Fruit fly (Drosophila melanogaster): ENCODE results near the gene CG11927.
A peak's percentile ranks its signal among the peaks of the same experiment; 100 is the strongest.

The CG11927 gene

DNA sequence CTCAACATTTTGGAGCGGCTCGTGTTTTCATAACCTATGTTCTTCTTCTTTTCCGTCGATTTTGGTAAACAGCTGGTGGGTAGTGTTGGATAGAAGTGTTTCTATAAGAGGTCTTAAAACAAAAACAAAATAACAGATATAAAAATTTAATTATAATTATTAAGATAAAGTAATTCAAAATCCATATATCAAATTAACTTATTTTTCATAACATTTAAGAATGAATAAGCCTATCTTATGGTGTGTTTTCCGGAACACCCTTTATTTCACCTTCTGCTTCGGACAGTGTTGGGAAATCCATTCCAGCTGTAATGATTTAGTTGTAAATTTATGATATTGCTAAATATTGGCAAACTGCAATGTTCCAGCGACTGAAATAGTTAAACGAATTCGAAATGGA, 2.8 kb downstream of the CG11927 start, which contains the start of the genes mRpS2 and Mon1 (continued):
- TF ChIP-seq NC2α (GFP tag; optimal IDR thresholded peaks at IDR 0.05) (peak; percentile 6), dimm (GFP tag; IDR thresholded peaks at IDR 0.05) (peak; percentile 89), gro (GFP tag; optimal IDR thresholded peaks at IDR 0.05) (peak; percentile 86), CG15269 (tag; optimal IDR thresholded peaks at IDR 0.05) (peak; percentile 96), CG12236 (GFP tag; optimal IDR thresholded peaks at IDR 0.05) (no peak), CG7745 (tag; optimal IDR thresholded peaks at IDR 0.05) (no peak), CG14014 (GFP tag; IDR thresholded peaks at IDR 0.05) (peak; percentile 97), zfh1 (GFP tag; IDR thresholded peaks at IDR 0.05) (peak; percentile 95), CG8944 (GFP tag; optimal IDR thresholded peaks at IDR 0.05) (peak; percentile 69), CG12299 (tag; optimal IDR thresholded peaks at IDR 0.05) (peak; percentile 91), CG3065 (GFP tag; optimal IDR thresholded peaks at IDR 0.05) (peak; percentile 81), lmd (GFP tag; IDR thresholded peaks at IDR 0.05) (peak; percentile 94), ewg (GFP tag; optimal IDR thresholded peaks at IDR 0.05) (peak; percentile 88), Six4 (GFP tag; optimal IDR thresholded peaks at IDR 0.05) (peak; percentile 92), CG6854 (GFP tag; optimal IDR thresholded peaks at IDR 0.05) (peak; percentile 76), unpg (GFP tag; optimal IDR thresholded peaks at IDR 0.05) (peak; percentile 95), org-1 (GFP tag; optimal IDR thresholded peaks at IDR 0.05) (peak; percentile 84), CG7928 (GFP tag; optimal IDR thresholded peaks at IDR 0.05) (peak; percentile 68), kay (GFP tag; optimal IDR thresholded peaks at IDR 0.05) (peak; percentile 93), az2 (GFP tag; optimal IDR thresholded peaks at IDR 0.05) (peak; percentile 95), p53 (GFP tag; optimal IDR thresholded peaks at IDR 0.05) (peak; percentile 29), stc (GFP tag; IDR thresholded peaks at IDR 0.05) (peak; percentile 98), CG34376 (GFP tag; optimal IDR thresholded peaks at IDR 0.05) (peak; percentile 73), CrebB (tag; optimal IDR thresholded peaks at IDR 0.05) (peak; percentile 85), abd-A (tag; optimal IDR thresholded peaks at IDR 0.05) (no peak), Oaz (GFP tag; IDR thresholded peaks at IDR 0.05) (peak; percentile 88), scrt (GFP tag; optimal IDR thresholded peaks at IDR 0.05) (peak; percentile 88), gce (GFP tag; IDR thresholded peaks at IDR 0.05) (peak; percentile 95), dati (GFP tag; IDR thresholded peaks at IDR 0.05) (peak; percentile 92), sima (GFP tag; optimal IDR thresholded peaks at IDR 0.05) (peak; percentile 12), corto (GFP tag; optimal IDR thresholded peaks at IDR 0.05) (peak; percentile 59), ttk (GFP tag; IDR thresholded peaks at IDR 0.05) (peak; percentile 95), Taf1 (GFP tag; IDR thresholded peaks at IDR 0.05) (peak; percentile 92), salm (tag; optimal IDR thresholded peaks at IDR 0.05) (peak; percentile 72), Doc3 (GFP tag; IDR thresholded peaks at IDR 0.05; ENCODE audit: partially characterized antibody) (no peak), chinmo (GFP tag; IDR thresholded peaks at IDR 0.05; ENCODE audit: partially characterized antibody) (no peak), Sin3A (optimal IDR thresholded peaks at IDR 0.05) (no peak), CG15601 (tag; optimal IDR thresholded peaks at IDR 0.05) (peak; percentile 88), HHEX (GFP tag; optimal IDR thresholded peaks at IDR 0.05) (peak; percentile 93), bigmax (GFP tag; optimal IDR thresholded peaks at IDR 0.05) (peak; percentile 69), cas (GFP tag; IDR thresholded peaks at IDR 0.05) (peak; percentile 93), CG1647 (GFP tag; optimal IDR thresholded peaks at IDR 0.05) (peak; percentile 85), ato (GFP tag; IDR thresholded peaks at IDR 0.05; ENCODE audit: partially characterized antibody) (no peak), CG2199 (GFP tag; IDR thresholded peaks at IDR 0.05) (peak; percentile 93), CG17361 (GFP tag; IDR thresholded peaks at IDR 0.05) (peak; percentile 98), CG12071 (GFP tag; optimal IDR thresholded peaks at IDR 0.05) (peak; percentile 81), CG11560 (tag; IDR thresholded peaks at IDR 0.05) (peak; percentile 80), CG7271 (tag; optimal IDR thresholded peaks at IDR 0.05) (peak; percentile 94), danr (GFP tag; IDR thresholded peaks at IDR 0.05) (peak; percentile 87), mld (GFP tag; IDR thresholded peaks at IDR 0.05; ENCODE audit: partially characterized antibody) (no peak), pb (GFP tag; optimal IDR thresholded peaks at IDR 0.05) (peak; percentile 54), Lpt (GFP tag; optimal IDR thresholded peaks at IDR 0.05) (no peak)
